In the genomic region with DNA sequence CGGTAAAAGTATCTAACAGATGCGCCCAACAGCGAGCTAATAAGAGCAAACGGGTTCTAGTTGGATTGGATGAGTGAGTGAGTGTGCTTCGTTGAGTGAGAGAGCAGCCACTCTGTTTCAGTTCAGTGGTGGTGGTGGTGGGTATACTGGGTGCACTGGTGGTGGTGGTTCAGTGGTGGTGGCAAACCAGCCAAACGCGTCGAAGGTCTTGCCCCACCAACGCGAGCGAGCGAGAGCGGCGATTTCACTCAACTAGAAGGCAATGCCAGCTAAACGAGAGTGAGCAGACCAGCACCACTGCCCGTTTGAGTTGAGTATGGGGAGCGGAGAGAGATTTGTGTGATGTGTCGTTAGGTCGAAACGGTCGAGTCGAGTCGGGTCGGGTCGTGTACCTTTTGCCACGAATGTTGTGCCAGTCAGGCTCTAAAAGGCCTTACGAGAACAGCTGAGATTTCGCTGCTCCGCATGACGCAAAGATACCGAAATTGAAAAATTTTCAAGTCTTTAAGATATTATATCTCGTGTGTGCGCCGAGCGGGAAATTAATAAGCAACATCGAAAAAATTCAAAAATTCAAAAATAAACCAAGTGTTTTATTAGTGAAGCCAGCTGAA, we compare ENCODE assay signal across 2 fruit fly cellular contexts.
TF ChIP-seq lines count a peak whose summit lies in the region.

No protein-coding gene starts in this region.

TF ChIP-seq in whole organism, embryonic, 481 proteins besides CTCF, POLR2A, EP300 and RAD21 (continued from another document and continues in another):
- TF ChIP-seq z (GFP tag; IDR thresholded peaks at IDR 0.05; lab: Robert Waterston, UW), result peak; percentile 100
- TF ChIP-seq chn (GFP tag; optimal IDR thresholded peaks at IDR 0.05; lab: Kevin White, UChicago), result no peak
- no peak for TF ChIP-seq CG12769 (tag; optimal IDR thresholded peaks at IDR 0.05; lab: Kevin White, UChicago)
- no peak for TF ChIP-seq CG10366 (GFP tag; IDR thresholded peaks at IDR 0.05; lab: Robert Waterston, UW)
- no peak for TF ChIP-seq Oaz (GFP tag; IDR thresholded peaks at IDR 0.05; lab: Robert Waterston, UW)
- TF ChIP-seq CG4404 (GFP tag; IDR thresholded peaks at IDR 0.05; lab: Robert Waterston, UW), result no peak
- no peak for TF ChIP-seq Asciz (GFP tag; optimal IDR thresholded peaks at IDR 0.05; lab: Kevin White, UChicago)
- TF ChIP-seq maf-S (GFP tag; optimal IDR thresholded peaks at IDR 0.05; lab: Kevin White, UChicago), result no peak
- no peak for TF ChIP-seq Ets97D (GFP tag; optimal IDR thresholded peaks at IDR 0.05; lab: Kevin White, UChicago)
- TF ChIP-seq Nf-YB (GFP tag; optimal IDR thresholded peaks at IDR 0.05; lab: Kevin White, UChicago), result peak; percentile 99
- no peak for TF ChIP-seq CG3281 (GFP tag; optimal IDR thresholded peaks at IDR 0.05; lab: Kevin White, UChicago)
- TF ChIP-seq Usf (GFP tag; optimal IDR thresholded peaks at IDR 0.05; lab: Kevin White, UChicago), result no peak
- no peak for TF ChIP-seq CG17802 (tag; optimal IDR thresholded peaks at IDR 0.05; lab: Kevin White, UChicago)
- no peak for TF ChIP-seq vfl (GFP tag; optimal IDR thresholded peaks at IDR 0.05; lab: Kevin White, UChicago)
- TF ChIP-seq CG10654 (GFP tag; optimal IDR thresholded peaks at IDR 0.05; lab: Kevin White, UChicago), result no peak
- TF ChIP-seq disco-r (GFP tag; optimal IDR thresholded peaks at IDR 0.05; lab: Kevin White, UChicago), result no peak
- TF ChIP-seq E2f1 (GFP tag; IDR thresholded peaks at IDR 0.05; lab: Robert Waterston, UW), result no peak
- no peak for TF ChIP-seq CG18599 (GFP tag; optimal IDR thresholded peaks at IDR 0.05; lab: Kevin White, UChicago)
- TF ChIP-seq bigmax (GFP tag; optimal IDR thresholded peaks at IDR 0.05; lab: Kevin White, UChicago), result no peak
- TF ChIP-seq CG8924 (tag; optimal IDR thresholded peaks at IDR 0.05; lab: Kevin White, UChicago), result no peak
- no peak; the same call in 2 of the 3 replicates for TF ChIP-seq gce (GFP tag; IDR thresholded peaks at IDR 0.05; lab: Robert Waterston, UW)
- TF ChIP-seq Hey (tag; optimal IDR thresholded peaks at IDR 0.05; lab: Kevin White, UChicago), result no peak
- TF ChIP-seq CG4282 (GFP tag; optimal IDR thresholded peaks at IDR 0.05; lab: Kevin White, UChicago), result no peak
- TF ChIP-seq Pdp1 (GFP tag; optimal IDR thresholded peaks at IDR 0.05; lab: Kevin White, UChicago), result no peak
- no peak for TF ChIP-seq al (GFP tag; IDR thresholded peaks at IDR 0.05; lab: Robert Waterston, UW)
- no peak for TF ChIP-seq CG15514 (GFP tag; optimal IDR thresholded peaks at IDR 0.05; lab: Kevin White, UChicago)
- TF ChIP-seq kah (GFP tag; optimal IDR thresholded peaks at IDR 0.05; lab: Kevin White, UChicago), result no peak
- no peak for TF ChIP-seq Rfx (GFP tag; IDR thresholded peaks at IDR 0.05; lab: Robert Waterston, UW)
- TF ChIP-seq CG18262 (tag; optimal IDR thresholded peaks at IDR 0.05; lab: Kevin White, UChicago), result no peak
- TF ChIP-seq h (optimal IDR thresholded peaks at IDR 0.05; lab: Kevin White, UChicago), result no peak
- no peak for TF ChIP-seq scrt (GFP tag; optimal IDR thresholded peaks at IDR 0.05; lab: Kevin White, UChicago)
- TF ChIP-seq TFAM (GFP tag; optimal IDR thresholded peaks at IDR 0.05; lab: Kevin White, UChicago), result no peak
- TF ChIP-seq CG10147 (GFP tag; optimal IDR thresholded peaks at IDR 0.05; lab: Kevin White, UChicago), result no peak
- TF ChIP-seq CG18764 (GFP tag; optimal IDR thresholded peaks at IDR 0.05; lab: Kevin White, UChicago), result no peak
- no peak for TF ChIP-seq NC2α (GFP tag; optimal IDR thresholded peaks at IDR 0.05; lab: Kevin White, UChicago)
- TF ChIP-seq Blimp-1 (GFP tag; optimal IDR thresholded peaks at IDR 0.05; lab: Kevin White, UChicago), result no peak
- no peak for TF ChIP-seq CG11093 (GFP tag; IDR thresholded peaks at IDR 0.05; lab: Robert Waterston, UW)
- TF ChIP-seq sens (GFP tag; lab: Kevin White, UChicago), result peak; percentile 59
- peak; percentile 4 for TF ChIP-seq gcm (GFP tag; optimal IDR thresholded peaks at IDR 0.05; lab: Kevin White, UChicago)
- TF ChIP-seq insv (GFP tag; optimal IDR thresholded peaks at IDR 0.05; lab: Kevin White, UChicago), result peak; percentile 80 to 96
- TF ChIP-seq HmgD (GFP tag; optimal IDR thresholded peaks at IDR 0.05; lab: Kevin White, UChicago), result peak; percentile 37
- no peak for TF ChIP-seq otp (GFP tag; IDR thresholded peaks at IDR 0.05; lab: Robert Waterston, UW)
- no peak for TF ChIP-seq CG1792 (GFP tag; optimal IDR thresholded peaks at IDR 0.05; lab: Kevin White, UChicago)
- TF ChIP-seq CG11696 (GFP tag; IDR thresholded peaks at IDR 0.05; lab: Robert Waterston, UW), result no peak
- TF ChIP-seq CG4617 (GFP tag; optimal IDR thresholded peaks at IDR 0.05; lab: Kevin White, UChicago; ENCODE audit: borderline replicate concordance), result no peak
- TF ChIP-seq CG1647 (GFP tag; optimal IDR thresholded peaks at IDR 0.05; lab: Kevin White, UChicago), result no peak
- no peak for TF ChIP-seq Hr51 (GFP tag; optimal IDR thresholded peaks at IDR 0.05; lab: Kevin White, UChicago)
- no peak for TF ChIP-seq toy (GFP tag; IDR thresholded peaks at IDR 0.05; lab: Robert Waterston, UW)
- no peak for TF ChIP-seq CG14710 (tag; optimal IDR thresholded peaks at IDR 0.05; lab: Kevin White, UChicago)
- no peak for TF ChIP-seq gsb-n (tag; optimal IDR thresholded peaks at IDR 0.05; lab: Kevin White, UChicago)
- TF ChIP-seq eyg (GFP tag; optimal IDR thresholded peaks at IDR 0.05; lab: Kevin White, UChicago), result no peak
- no peak for TF ChIP-seq CG30403 (GFP tag; optimal IDR thresholded peaks at IDR 0.05; lab: Kevin White, UChicago)
- no peak for TF ChIP-seq CG43689 (GFP tag; IDR thresholded peaks at IDR 0.05; lab: Robert Waterston, UW)
- TF ChIP-seq CG10543 (GFP tag; optimal IDR thresholded peaks at IDR 0.05; lab: Kevin White, UChicago), result peak; percentile 6
- peak; percentile 46; the same call in 1 of the 3 replicates for TF ChIP-seq zen2 (GFP tag; IDR thresholded peaks at IDR 0.05; lab: Robert Waterston, UW; ENCODE audit: partially characterized antibody)
- peak; percentile 12 for TF ChIP-seq mirr (GFP tag; optimal IDR thresholded peaks at IDR 0.05; lab: Kevin White, UChicago)
- 0 out of 2 replicates have a peak, but pooled peaks have one; percentile 8 for TF ChIP-seq CG9932 (GFP tag; IDR thresholded peaks at IDR 0.05; lab: Robert Waterston, UW)
- TF ChIP-seq hth (optimal IDR thresholded peaks at IDR 0.05; lab: Kevin White, UChicago), result no peak
- TF ChIP-seq CG11247 (GFP tag; IDR thresholded peaks at IDR 0.05; lab: Robert Waterston, UW), result no peak
- no peak for TF ChIP-seq CG12155 (GFP tag; optimal IDR thresholded peaks at IDR 0.05; lab: Kevin White, UChicago)
- no peak for TF ChIP-seq MBD-R2 (GFP tag; IDR thresholded peaks at IDR 0.05; lab: Robert Waterston, UW)
- TF ChIP-seq pb (GFP tag; optimal IDR thresholded peaks at IDR 0.05; lab: Kevin White, UChicago), result no peak
- no peak for TF ChIP-seq crp (GFP tag; optimal IDR thresholded peaks at IDR 0.05; lab: Kevin White, UChicago)
- TF ChIP-seq Xbp1 (GFP tag; optimal IDR thresholded peaks at IDR 0.05; lab: Kevin White, UChicago), result no peak
- TF ChIP-seq vvl (GFP tag; IDR thresholded peaks at IDR 0.05; lab: Robert Waterston, UW), result peak; percentile 70
- TF ChIP-seq CG4328 (GFP tag; optimal IDR thresholded peaks at IDR 0.05; lab: Kevin White, UChicago), result no peak

TF ChIP-seq in whole organism, prepupa, 60 proteins besides CTCF, POLR2A, EP300 and RAD21 (continued from another document):
- TF ChIP-seq CG9139 (GFP tag; optimal IDR thresholded peaks at IDR 0.05; lab: Kevin White, UChicago) (peak; percentile 20), CG16779 (tag; optimal IDR thresholded peaks at IDR 0.05; lab: Kevin White, UChicago) (peak; percentile 12), CG6808 (GFP tag; optimal IDR thresholded peaks at IDR 0.05; lab: Kevin White, UChicago) (no peak), Sox14 (GFP tag; optimal IDR thresholded peaks at IDR 0.05; lab: Kevin White, UChicago) (no peak), CG3032 (tag; optimal IDR thresholded peaks at IDR 0.05; lab: Kevin White, UChicago) (no peak), Hr38 (GFP tag; optimal IDR thresholded peaks at IDR 0.05; lab: Kevin White, UChicago) (no peak), vri (GFP tag; optimal IDR thresholded peaks at IDR 0.05; lab: Kevin White, UChicago) (no peak), ss (GFP tag; optimal IDR thresholded peaks at IDR 0.05; lab: Kevin White, UChicago) (peak; percentile 8 to 30), CG31627 (GFP tag; optimal IDR thresholded peaks at IDR 0.05; lab: Kevin White, UChicago) (no peak), Eip78C (GFP tag; lab: Kevin White, UChicago) (peak; percentile 79), dsx (GFP tag; optimal IDR thresholded peaks at IDR 0.05; lab: Kevin White, UChicago; ENCODE audit: poor library complexity, severe bottlenecking) (peak; percentile 21), pdm3 (GFP tag; optimal IDR thresholded peaks at IDR 0.05; lab: Kevin White, UChicago) (no peak), CG11902 (GFP tag; optimal IDR thresholded peaks at IDR 0.05; lab: Kevin White, UChicago) (no peak), net (GFP tag; optimal IDR thresholded peaks at IDR 0.05; lab: Kevin White, UChicago) (peak; percentile 27), Eip75B (GFP tag; optimal IDR thresholded peaks at IDR 0.05; lab: Kevin White, UChicago) (peak; percentile 7), salr (GFP tag; optimal IDR thresholded peaks at IDR 0.05; lab: Kevin White, UChicago) (no peak), Sox15 (GFP tag; optimal IDR thresholded peaks at IDR 0.05; lab: Kevin White, UChicago) (no peak), CG3919 (GFP tag; optimal IDR thresholded peaks at IDR 0.05; lab: Kevin White, UChicago) (peak; percentile 14), Lpt (GFP tag; optimal IDR thresholded peaks at IDR 0.05; lab: Kevin White, UChicago) (peak; percentile 3), CG32006 (GFP tag; optimal IDR thresholded peaks at IDR 0.05; lab: Kevin White, UChicago) (no peak), Hr4 (GFP tag; optimal IDR thresholded peaks at IDR 0.05; lab: Kevin White, UChicago) (no peak), CG34406 (GFP tag; optimal IDR thresholded peaks at IDR 0.05; lab: Kevin White, UChicago) (no peak)
